Worm (Caenorhabditis elegans) whole organism, L4 larva: ENCODE measurements around the gene zig-3.

Source experiments
- F37D6.2 ChIP-seq: sonication (generic microtip); optimal IDR thresholded peaks from 2 replicates; lab custom pipeline; 2016; ENCODE audit warnings: mild to moderate bottlenecking, missing genetic modification characterization, missing compliant biosample characterization
- F44E2.7 ChIP-seq: fragments of 200-800 bp; sonication (Bioruptor generic); IDR thresholded peaks from 2 replicates; pipeline ENCODE4 v2.1.2; 2022; ENCODE audit warnings: missing genetic modification characterization, missing compliant biosample characterization
- F49E8.2 ChIP-seq: sonication (generic microtip); optimal IDR thresholded peaks from 2 replicates; lab custom pipeline; 2016; ENCODE audit warnings: missing compliant biosample characterization, mild to moderate bottlenecking, missing genetic modification characterization, borderline replicate concordance
- T26A8.4 ChIP-seq: fragments of 200-800 bp; sonication (Bioruptor generic); IDR thresholded peaks from 2 replicates; pipeline ENCODE4 v1.3.6; 2022; ENCODE audit warnings: missing genetic modification characterization, missing compliant biosample characterization
- ZK546.5 ChIP-seq, 2 experiments: sonication (generic microtip); optimal IDR thresholded peaks; 2 replicates each; lab custom pipeline; 2017; ENCODE audit warnings: missing biosample characterization in 2 of 2, missing genetic modification characterization in 2 of 2
- aha-1 ChIP-seq: fragments of 150-350 bp; peaks from one replicate; lab custom pipeline; 2014; ENCODE audit warnings: missing biosample characterization, missing genetic modification characterization
- arid-1 ChIP-seq: fragments of 200-800 bp; sonication (Bioruptor generic); conservative IDR thresholded peaks from 2 replicates; pipeline ENCODE4 v1.3.6; 2022; ENCODE audit warnings: missing genetic modification reagents, missing genetic modification characterization, missing compliant biosample characterization
- ceh-20 ChIP-seq: fragments of 200-800 bp; sonication (Bioruptor generic); IDR thresholded peaks from 2 replicates; pipeline ENCODE4 v1.3.6; 2022; ENCODE audit warnings: missing genetic modification reagents, missing genetic modification characterization, missing compliant biosample characterization
- ceh-44 ChIP-seq: fragments of 200-800 bp; sonication (Bioruptor generic); IDR thresholded peaks from 2 replicates; pipeline ENCODE4 v1.3.6; 2022; ENCODE audit warnings: missing genetic modification reagents, missing genetic modification characterization, missing compliant biosample characterization
- ceh-82 ChIP-seq: sonication (generic microtip); optimal IDR thresholded peaks from 2 replicates; lab custom pipeline; 2017; ENCODE audit warnings: missing biosample characterization, missing genetic modification characterization
- ces-1 ChIP-seq: fragments of 150-350 bp; sonication (generic microtip); optimal IDR thresholded peaks from 4 replicates; lab custom pipeline; 2014; ENCODE audit warnings: missing biosample characterization, missing genetic modification reagents, missing genetic modification characterization
- dmd-8 ChIP-seq: fragments of 200-800 bp; sonication (Bioruptor generic); IDR thresholded peaks from 2 replicates; pipeline ENCODE4 v1.3.6; 2022; ENCODE audit warnings: missing genetic modification characterization, missing compliant biosample characterization
- dve-1 ChIP-seq: sonication (generic microtip); optimal IDR thresholded peaks from 2 replicates; lab custom pipeline; 2017; ENCODE audit warnings: antibody characterized with exemption, mild to moderate bottlenecking, missing genetic modification characterization, missing compliant biosample characterization; ENCODE audit not compliant: insufficient read depth
- egl-43 ChIP-seq: fragments of 200-800 bp; sonication (Bioruptor generic); IDR thresholded peaks from 2 replicates; pipeline ENCODE4 v1.3.6; 2022; ENCODE audit warnings: missing genetic modification reagents, missing genetic modification characterization, missing compliant biosample characterization
- fkh-10 ChIP-seq: fragments of 150-350 bp; optimal IDR thresholded peaks from 2 replicates; lab custom pipeline; 2014; ENCODE audit warnings: missing biosample characterization, missing genetic modification reagents, missing genetic modification characterization
- gei-8 ChIP-seq: fragments of 200-800 bp; sonication (Bioruptor generic); optimal IDR thresholded peaks from 2 replicates; lab custom pipeline; 2018; ENCODE audit warnings: mild to moderate bottlenecking, missing genetic modification characterization, missing compliant biosample characterization
- lin-29 ChIP-seq: fragments of 200-800 bp; sonication (Bioruptor generic); IDR thresholded peaks from 2 replicates; pipeline ENCODE4 v1.3.6; 2022; ENCODE audit warnings: missing genetic modification reagents, missing genetic modification characterization, missing compliant biosample characterization
- lin-39 ChIP-seq: fragments of 150-350 bp; optimal IDR thresholded peaks from 2 replicates; lab custom pipeline; 2014; ENCODE audit warnings: missing biosample characterization, missing genetic modification reagents, missing genetic modification characterization
- lir-3 ChIP-seq: sonication (generic microtip); optimal IDR thresholded peaks from 2 replicates; lab custom pipeline; 2016; ENCODE audit warnings: mild to moderate bottlenecking, missing genetic modification characterization, missing compliant biosample characterization
- lsy-2 ChIP-seq, 2 experiments: fragments of 150-350 bp in 1 of 2; sonication (generic microtip) in 1 of 2; optimal IDR thresholded peaks; 2 replicates each; lab custom pipeline; 2014 to 2017; ENCODE audit warnings: missing biosample characterization in 2 of 2, missing genetic modification characterization in 2 of 2
- madf-9 ChIP-seq: fragments of 200-800 bp; sonication (Bioruptor generic); conservative IDR thresholded peaks from 2 replicates; pipeline ENCODE4 v1.3.6; 2022; ENCODE audit warnings: missing genetic modification reagents, missing genetic modification characterization, missing compliant biosample characterization
- nhr-10 ChIP-seq: fragments of 150-350 bp; optimal IDR thresholded peaks from 2 replicates; lab custom pipeline; 2014; ENCODE audit warnings: missing biosample characterization, missing genetic modification characterization
- nhr-102 ChIP-seq: sonication (generic microtip); optimal IDR thresholded peaks from 2 replicates; lab custom pipeline; 2016; ENCODE audit warnings: mild to moderate bottlenecking, missing genetic modification characterization, moderate library complexity, missing compliant biosample characterization
- nhr-237 ChIP-seq: sonication (generic microtip); optimal IDR thresholded peaks from 2 replicates; lab custom pipeline; 2017; ENCODE audit warnings: missing biosample characterization, missing genetic modification characterization
- nhr-41 ChIP-seq: fragments of 200-800 bp; sonication (Bioruptor generic); IDR thresholded peaks from 2 replicates; pipeline ENCODE4 v1.3.6; 2022; ENCODE audit warnings: missing genetic modification reagents, missing genetic modification characterization, missing compliant biosample characterization
- nhr-42 ChIP-seq: fragments of 200-800 bp; sonication (Bioruptor generic); IDR thresholded peaks from 2 replicates; pipeline ENCODE4 v1.3.6; 2022; ENCODE audit warnings: missing genetic modification characterization, missing compliant biosample characterization
- nhr-48 ChIP-seq: sonication (generic microtip); optimal IDR thresholded peaks from 2 replicates; lab custom pipeline; 2016; ENCODE audit warnings: mild to moderate bottlenecking, missing genetic modification characterization, missing compliant biosample characterization
- nhr-77 ChIP-seq: fragments of 150-350 bp; optimal IDR thresholded peaks from 2 replicates; lab custom pipeline; 2014; ENCODE audit warnings: missing biosample characterization, missing genetic modification characterization
- rbr-2 ChIP-seq: sonication (generic microtip); optimal IDR thresholded peaks from 2 replicates; lab custom pipeline; 2016; ENCODE audit warnings: missing genotype, missing genetic modification characterization, missing compliant biosample characterization
- saeg-2 ChIP-seq: fragments of 200-800 bp; sonication (Bioruptor generic); IDR thresholded peaks from 2 replicates; pipeline ENCODE4 v1.3.6; 2022; ENCODE audit warnings: missing genetic modification reagents, missing genetic modification characterization, missing compliant biosample characterization
- snpc-4 ChIP-seq: fragments of 150-350 bp; optimal IDR thresholded peaks from 2 replicates; lab custom pipeline; 2014; ENCODE audit warnings: missing biosample characterization, missing genetic modification characterization
- spr-3 ChIP-seq: fragments of 200-800 bp; sonication (Bioruptor generic); optimal IDR thresholded peaks from 2 replicates; lab custom pipeline; 2018; ENCODE audit warnings: mild to moderate bottlenecking, missing genetic modification characterization, missing compliant biosample characterization
- tra-1 ChIP-seq: fragments of 200-800 bp; sonication (Bioruptor generic); IDR thresholded peaks from 2 replicates; pipeline ENCODE4 v1.3.6; 2022; ENCODE audit warnings: missing genetic modification reagents, missing genetic modification characterization, missing compliant biosample characterization
- unc-39 ChIP-seq: sonication (generic microtip); optimal IDR thresholded peaks from 2 replicates; lab custom pipeline; 2017; ENCODE audit warnings: missing biosample characterization, missing genetic modification characterization
- unc-62 ChIP-seq, 3 experiments: fragments of 150-350 bp in 1 of 3; sonication (generic microtip); optimal IDR thresholded peaks in 2 of 3; peaks in 1 of 3; 1 replicate in 1 of 3; 2 replicates in 2 of 3; lab custom pipeline; 2014 to 2017; ENCODE audit warnings: missing biosample characterization in 3 of 3, missing genetic modification characterization in 3 of 3, missing genetic modification reagents in 3 of 3, missing genotype in 1 of 3
- zip-11 ChIP-seq: fragments of 200-800 bp; sonication (Bioruptor generic); IDR thresholded peaks from 2 replicates; pipeline ENCODE4 v1.3.6; 2022; ENCODE audit warnings: missing genetic modification characterization, missing compliant biosample characterization
- ztf-11 ChIP-seq: fragments of 150-350 bp; optimal IDR thresholded peaks from 2 replicates; lab custom pipeline; 2014; ENCODE audit warnings: missing biosample characterization, missing genetic modification characterization

The zig-3 gene

ce11 chrX:7921130-7921529, 9.4 kb upstream of the zig-3 start:
- no peak for TF ChIP-seq nhr-77 (tag; lab: Kevin White, UChicago)
- TF ChIP-seq spr-3 (GFP tag; lab: Kevin White, UChicago) = no peak
- TF ChIP-seq lir-3 (tag; lab: Kevin White, UChicago) = no peak
- no peak for TF ChIP-seq dve-1 (tag; lab: Kevin White, UChicago)
- no peak for TF ChIP-seq ZK546.5 (tag; optimal IDR thresholded peaks at IDR 0.05; lab: Kevin White, UChicago)
- no peak for TF ChIP-seq lsy-2 (tag; optimal IDR thresholded peaks at IDR 0.05; lab: Kevin White, UChicago)
- TF ChIP-seq unc-62 (GFP tag; optimal IDR thresholded peaks at IDR 0.05 in 1 of 2; lab: Kevin White, UChicago) = no peak
- no peak for TF ChIP-seq unc-62 (tag; optimal IDR thresholded peaks at IDR 0.05; lab: Kevin White, UChicago)
- TF ChIP-seq T26A8.4 (GFP tag; lab: Robert Waterston, UW) = no peak
- TF ChIP-seq F49E8.2 (tag; lab: Kevin White, UChicago) = no peak

ce11 chrX:7925134-7925533, 5.4 kb upstream of the zig-3 start, which contains the start of gene zig-4:
zig-4 (plus strand) TSS chrX:7925434.
- TF ChIP-seq gei-8 (no peak), unc-39 (no peak), aha-1 (tag; lab: Kevin White, UChicago) (peak; percentile 32)

- no peak for TF ChIP-seq ceh-82 (tag; lab: Kevin White, UChicago)
- no peak for TF ChIP-seq ZK546.5 (tag; optimal IDR thresholded peaks at IDR 0.05; lab: Kevin White, UChicago)
- TF ChIP-seq madf-9 (GFP tag; lab: Robert Waterston, UW) = no peak
- TF ChIP-seq ceh-44 = no peak
- no peak for TF ChIP-seq arid-1 (GFP tag; lab: Robert Waterston, UW)
- no peak for TF ChIP-seq nhr-77 (tag; lab: Kevin White, UChicago)
- no peak for TF ChIP-seq nhr-42
- TF ChIP-seq F37D6.2 (tag; lab: Kevin White, UChicago) = no peak
- TF ChIP-seq T26A8.4 (GFP tag; lab: Robert Waterston, UW) = no peak
- TF ChIP-seq nhr-10 (tag; lab: Kevin White, UChicago) = no peak
- TF ChIP-seq ces-1 (GFP tag; lab: Kevin White, UChicago) = no peak
- TF ChIP-seq lin-29 (GFP tag; lab: Robert Waterston, UW) = no peak
- no peak for TF ChIP-seq rbr-2
These were observed 1.9 kb downstream of the zig-3 start for ce11 chrX:7932453-7932852.

ce11 chrX:7942675-7943074, 12.1 kb downstream of the zig-3 start:
- no peak for TF ChIP-seq zip-11 (GFP tag; lab: Robert Waterston, UW)
- TF ChIP-seq aha-1 (tag; lab: Kevin White, UChicago) = peak; percentile 90
- TF ChIP-seq, all 104 proteins: peak for 1

- TF ChIP-seq rbr-2 (no peak), snpc-4 (tag; lab: Kevin White, UChicago) (no peak), gei-8 (no peak), nhr-41 (GFP tag; lab: Robert Waterston, UW) (no peak), ztf-11 (tag; lab: Kevin White, UChicago) (no peak), egl-43 (GFP tag; lab: Robert Waterston, UW) (no peak), F37D6.2 (tag; lab: Kevin White, UChicago) (no peak), nhr-102 (no peak), ceh-20 (GFP tag; lab: Robert Waterston, UW) (no peak), lin-39 (tag; lab: Kevin White, UChicago) (no peak), F44E2.7 (GFP tag; lab: Robert Waterston, UW) (no peak), saeg-2 (no peak), dmd-8 (GFP tag; lab: Robert Waterston, UW) (no peak), tra-1 (no peak), nhr-48 (no peak), nhr-237 (tag; lab: Kevin White, UChicago) (no peak), fkh-10 (GFP tag; lab: Kevin White, UChicago) (no peak)
These were observed 14.4 kb downstream of the zig-3 start, which contains the start of gene tnt-3 for ce11 chrX:7944999-7945398. tnt-3 (minus strand) TSS chrX:7945099.
